Fruit fly (Drosophila melanogaster): ENCODE results near the gene Paf-AHalpha.

dm6 chrX:15817823-15818222 lies 32.4 kb upstream of the Paf-AHalpha start:
- TF ChIP-seq usp (GFP tag; optimal IDR thresholded peaks at IDR 0.05) (no peak), brk (GFP tag; optimal IDR thresholded peaks at IDR 0.05) (no peak), sv (GFP tag; optimal IDR thresholded peaks at IDR 0.05) (no peak), Dfd (GFP tag; optimal IDR thresholded peaks at IDR 0.05) (no peak)
